Fruit fly (Drosophila melanogaster) whole organism, pupa: ENCODE data around the gene Sdr.

Source experiments
- CG14655 ChIP-seq: fragments of 200-800 bp; sonication (Bioruptor generic); optimal IDR thresholded peaks from 3 replicates; lab custom pipeline; 2017; ENCODE audit warnings: mild to moderate bottlenecking, missing biosample characterization, missing genetic modification reagents, missing genetic modification characterization
- CG32121 ChIP-seq: fragments of 200-800 bp; sonication (Bioruptor generic); IDR thresholded peaks from 2 replicates; pipeline ENCODE4 v1.3.6; 2022; ENCODE audit warnings: missing biosample characterization, missing genetic modification characterization
- Ets98B ChIP-seq: fragments of 200-800 bp; sonication (Bioruptor generic); IDR thresholded peaks from 2 replicates; pipeline ENCODE4 v1.3.6; 2022; ENCODE audit warnings: missing biosample characterization, missing genetic modification characterization

DNA sequence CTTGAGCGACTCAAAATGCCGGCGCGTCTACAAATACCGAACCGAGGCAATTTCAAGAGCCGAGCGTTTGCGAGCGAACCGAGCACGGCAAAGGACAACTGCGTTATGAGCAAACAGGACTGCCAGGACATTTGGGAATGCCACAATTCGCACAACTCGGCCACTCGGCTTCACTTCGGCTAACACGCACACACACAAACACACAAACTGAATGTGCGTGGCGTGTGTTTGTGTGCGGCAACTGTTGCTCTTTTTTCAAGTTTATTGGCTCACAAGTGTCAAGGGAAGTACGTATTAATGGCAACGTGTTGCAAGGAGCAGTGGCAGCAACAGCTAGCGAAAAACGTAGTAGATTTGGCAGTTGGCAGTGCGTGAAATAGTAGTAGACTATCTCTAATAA is 45.1 kb upstream of the Sdr start:
- TF ChIP-seq Ets98B (GFP tag; lab: Robert Waterston, UW) (no peak), CG14655 (no peak), CG32121 (GFP tag; lab: Robert Waterston, UW) (no peak)
